Fruit fly (Drosophila melanogaster) whole organism, prepupa: ENCODE results near the gene S6k.

Experiments
- Blimp-1 ChIP-seq: fragments of 200-800 bp; sonication (Bioruptor generic); optimal IDR thresholded peaks from 3 replicates; lab custom pipeline; 2017; ENCODE audit warnings: missing biosample characterization, missing genetic modification characterization, mild to moderate bottlenecking, moderate library complexity, missing genetic modification reagents
- CG10631 ChIP-seq: fragments of 200-800 bp; sonication (Bioruptor generic); optimal IDR thresholded peaks from 2 replicates; lab custom pipeline; 2016; ENCODE audit warnings: missing biosample characterization, missing genetic modification characterization
- CG11902 ChIP-seq: fragments of 200-800 bp; sonication (Bioruptor generic); optimal IDR thresholded peaks from 3 replicates; lab custom pipeline; 2016; ENCODE audit warnings: missing biosample characterization, missing genetic modification characterization
- CG16779 ChIP-seq: fragments of 200-800 bp; sonication (Bioruptor generic); optimal IDR thresholded peaks from 3 replicates; lab custom pipeline; 2017; ENCODE audit warnings: missing biosample characterization, mild to moderate bottlenecking, missing genetic modification characterization
- CG32006 ChIP-seq: fragments of 200-800 bp; sonication (Bioruptor generic); optimal IDR thresholded peaks from 3 replicates; lab custom pipeline; 2017; ENCODE audit warnings: missing biosample characterization, mild to moderate bottlenecking, missing genetic modification characterization
- CG6792 ChIP-seq: fragments of 200-800 bp; sonication (Bioruptor generic); optimal IDR thresholded peaks from 3 replicates; lab custom pipeline; 2016; ENCODE audit warnings: missing biosample characterization, missing genetic modification characterization
- CG8632 ChIP-seq: fragments of 200-800 bp; sonication (Bioruptor generic); optimal IDR thresholded peaks from 3 replicates; lab custom pipeline; 2016; ENCODE audit warnings: missing biosample characterization, missing genetic modification characterization
- Eip78C ChIP-seq: fragments of 200-800 bp; sonication (Bioruptor generic); peaks from one replicate; lab custom pipeline; 2016; ENCODE audit warnings: missing biosample characterization, missing genetic modification characterization
- Ets21C ChIP-seq: fragments of 200-800 bp; sonication (Bioruptor generic); optimal IDR thresholded peaks from 3 replicates; lab custom pipeline; 2016; ENCODE audit warnings: missing biosample characterization, missing genetic modification characterization
- Hr39 ChIP-seq: fragments of 200-800 bp; sonication (Bioruptor generic); optimal IDR thresholded peaks from 2 replicates; lab custom pipeline; 2016; ENCODE audit warnings: missing biosample characterization, missing genetic modification characterization
- fd85E ChIP-seq: fragments of 200-800 bp; sonication (Bioruptor generic); optimal IDR thresholded peaks from 3 replicates; lab custom pipeline; 2016; ENCODE audit warnings: missing biosample characterization, missing genetic modification characterization
- spab ChIP-seq: fragments of 200-800 bp; sonication (Bioruptor generic); optimal IDR thresholded peaks from 2 replicates; lab custom pipeline; 2017; ENCODE audit warnings: missing biosample characterization, mild to moderate bottlenecking, missing genetic modification characterization, missing genetic modification reagents
- ss ChIP-seq, 2 experiments: fragments of 200-800 bp; sonication (Bioruptor generic); optimal IDR thresholded peaks; 2 replicates in 1 of 2; 3 replicates in 1 of 2; lab custom pipeline; 2017 to 2018; ENCODE audit warnings: mild to moderate bottlenecking in 2 of 2, missing biosample characterization in 2 of 2, missing genetic modification characterization in 2 of 2, moderate library complexity in 1 of 2
- vri ChIP-seq: fragments of 200-800 bp; sonication (Bioruptor generic); optimal IDR thresholded peaks from 3 replicates; lab custom pipeline; 2016; ENCODE audit warnings: missing biosample characterization, mild to moderate bottlenecking, missing genetic modification characterization

dm6 chr3L:5835431-5835830, 24.7 kb upstream of the S6k start:
- TF ChIP-seq spab (GFP tag; lab: Kevin White, UChicago) (no peak), CG8632 (GFP tag; lab: Kevin White, UChicago) (no peak), Hr39 (GFP tag; lab: Kevin White, UChicago) (no peak), fd85E (no peak), Ets21C (GFP tag; lab: Kevin White, UChicago) (no peak), Eip78C (peak; percentile 61), CG6792 (GFP tag; lab: Kevin White, UChicago) (no peak), ss (GFP tag; optimal IDR thresholded peaks at IDR 0.05; lab: Kevin White, UChicago) (no peak), CG11902 (GFP tag; lab: Kevin White, UChicago) (no peak), Blimp-1 (no peak), CG16779 (tag; lab: Kevin White, UChicago) (no peak), vri (no peak), CG10631 (GFP tag; lab: Kevin White, UChicago) (no peak), CG32006 (no peak)
